Worm (Caenorhabditis elegans): ENCODE measurements around the gene acr-7.
A peak's percentile ranks its signal among the peaks of the same experiment; 100 is the strongest.

The acr-7 gene

DNA sequence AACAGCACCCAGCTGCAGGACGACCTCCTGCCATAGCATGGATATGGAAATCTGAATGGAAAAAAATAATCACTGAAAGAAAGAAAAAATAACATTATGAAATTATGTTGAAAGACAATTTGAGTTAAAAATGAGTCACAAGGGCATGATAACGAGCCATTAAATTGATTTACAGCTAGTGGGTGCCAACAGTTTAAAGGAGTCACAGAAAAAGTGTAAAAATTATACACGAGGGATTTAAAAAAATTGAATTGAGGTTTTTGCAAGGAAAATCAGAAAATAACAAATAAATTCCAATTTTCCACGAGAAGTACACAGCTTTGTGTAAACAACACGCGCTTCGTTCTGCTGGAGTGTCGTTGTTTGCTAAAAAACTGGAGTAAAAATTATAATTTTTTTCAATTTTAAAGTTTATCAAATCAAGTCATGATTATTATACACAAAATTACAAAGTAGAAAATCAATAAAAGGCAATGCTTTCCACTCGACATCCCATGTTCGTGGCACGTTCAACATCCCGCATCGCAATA is 24.3 kb upstream of the acr-7 start, which contains the start of gene T01H3.3 (continued):
- peak; percentile 22 for TF ChIP-seq unc-130 (tag; optimal IDR thresholded peaks at IDR 0.05)
- no peak for TF ChIP-seq ztf-4 (tag; optimal IDR thresholded peaks at IDR 0.05)
- TF ChIP-seq tlp-1 (tag; optimal IDR thresholded peaks at IDR 0.05) = no peak
- peak; percentile 36 for TF ChIP-seq lin-13 (GFP tag; optimal IDR thresholded peaks at IDR 0.05)
- peak; percentile 39 for TF ChIP-seq nhr-85 (tag)
- no peak for TF ChIP-seq egl-27 (tag; optimal IDR thresholded peaks at IDR 0.05)
- TF ChIP-seq ets-5 (GFP tag; IDR thresholded peaks at IDR 0.05) = no peak
- no peak for TF ChIP-seq unc-62 (GFP tag; optimal IDR thresholded peaks at IDR 0.05)
- no peak for TF ChIP-seq nhr-77 (tag; optimal IDR thresholded peaks at IDR 0.05)
- no peak for TF ChIP-seq ceh-8 (GFP tag; optimal IDR thresholded peaks at IDR 0.05)
- no peak for TF ChIP-seq isw-1 (GFP tag; IDR thresholded peaks at IDR 0.05)
- TF ChIP-seq nhr-20 (tag; optimal IDR thresholded peaks at IDR 0.05) = peak; percentile 43
- TF ChIP-seq tbx-2 (tag; optimal IDR thresholded peaks at IDR 0.05) = peak; percentile 34
- no peak for TF ChIP-seq C34B4.2 (tag; optimal IDR thresholded peaks at IDR 0.05)
- TF ChIP-seq hlh-17 (GFP tag; optimal IDR thresholded peaks at IDR 0.05; ENCODE audit: borderline replicate concordance) = no peak
- TF ChIP-seq ceh-90 (tag; optimal IDR thresholded peaks at IDR 0.05) = no peak
- no peak for TF ChIP-seq sptf-1 (tag; optimal IDR thresholded peaks at IDR 0.05)
- no peak for TF ChIP-seq aha-1 (tag; optimal IDR thresholded peaks at IDR 0.05)
- no peak for TF ChIP-seq ama-1 (optimal IDR thresholded peaks at IDR 0.05)
- peak; percentile 73 for TF ChIP-seq snu-23 (GFP tag; optimal IDR thresholded peaks at IDR 0.05)
- no peak for TF ChIP-seq Y116A8C.19 (tag; optimal IDR thresholded peaks at IDR 0.05; ENCODE audit: borderline replicate concordance)
- peak; percentile 57 to 59 for TF ChIP-seq lin-35 (GFP tag; optimal IDR thresholded peaks at IDR 0.05)
- TF ChIP-seq fkh-8 (tag; optimal IDR thresholded peaks at IDR 0.05) = no peak
- TF ChIP-seq nhr-12 (tag; optimal IDR thresholded peaks at IDR 0.05) = no peak
- no peak for TF ChIP-seq grh-1 (GFP tag; IDR thresholded peaks at IDR 0.05)
- no peak for TF ChIP-seq fos-1 (tag; optimal IDR thresholded peaks at IDR 0.05)
- TF ChIP-seq pqm-1 (tag; optimal IDR thresholded peaks at IDR 0.05) = no peak
- peak; percentile 53 for TF ChIP-seq xbp-1 (tag; optimal IDR thresholded peaks at IDR 0.05)
- no peak for TF ChIP-seq lin-15B (tag; optimal IDR thresholded peaks at IDR 0.05)
- no peak for TF ChIP-seq ces-1 (GFP tag; optimal IDR thresholded peaks at IDR 0.05)
- TF ChIP-seq C04F5.9 (tag; optimal IDR thresholded peaks at IDR 0.05) = no peak
- no peak for TF ChIP-seq fkh-10 (GFP tag; optimal IDR thresholded peaks at IDR 0.05)
- TF ChIP-seq mep-1 (tag; optimal IDR thresholded peaks at IDR 0.05) = peak; percentile 13
- TF ChIP-seq mab-9 (GFP tag; IDR thresholded peaks at IDR 0.05) = no peak
- TF ChIP-seq snpc-4 (tag; optimal IDR thresholded peaks at IDR 0.05) = no peak
- TF ChIP-seq elt-3 (tag; optimal IDR thresholded peaks at IDR 0.05) = peak in 2 of 6 experiments; percentile 12 to 43
- peak; percentile 52 to 66 for TF ChIP-seq efl-1 (optimal IDR thresholded peaks at IDR 0.05)
- peak in 1 of 2 experiments; percentile 58 for TF ChIP-seq efl-1 (GFP tag; optimal IDR thresholded peaks at IDR 0.05 in 1 of 2)
- no peak for TF ChIP-seq sup-37 (GFP tag; optimal IDR thresholded peaks at IDR 0.05)
- no peak for TF ChIP-seq mdl-1 (tag; optimal IDR thresholded peaks at IDR 0.05)
- TF ChIP-seq unc-86 (tag; optimal IDR thresholded peaks at IDR 0.05) = no peak
- peak; percentile 40 for TF ChIP-seq rnt-1 (tag; optimal IDR thresholded peaks at IDR 0.05)

DNA sequence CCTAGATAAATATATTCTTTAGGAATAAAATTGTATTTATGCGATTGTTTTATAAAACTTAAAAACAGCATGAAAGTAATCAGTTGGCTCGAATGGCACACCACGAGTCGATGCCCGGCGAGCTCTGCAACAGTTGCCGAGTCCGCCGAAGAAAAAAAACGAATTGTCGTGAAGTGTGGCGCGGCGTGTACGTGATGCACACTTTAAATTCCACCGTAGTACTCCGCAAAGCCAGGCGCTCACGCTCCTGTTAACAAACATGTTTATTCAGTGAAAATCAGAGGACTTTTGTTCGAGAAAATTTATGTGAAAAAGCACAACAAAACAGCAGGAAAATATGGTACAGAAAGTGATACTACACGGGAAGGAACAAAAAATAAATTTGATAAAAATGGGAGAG is 21.0 kb upstream of the acr-7 start:
- peak; percentile 14 for TF ChIP-seq nhr-85 (tag)
- TF ChIP-seq vab-15 (tag; optimal IDR thresholded peaks at IDR 0.05) = peak; percentile 16
- TF ChIP-seq snu-23 (GFP tag; optimal IDR thresholded peaks at IDR 0.05) = peak; percentile 70
- TF ChIP-seq ztf-4 (tag; optimal IDR thresholded peaks at IDR 0.05) = no peak
- peak; percentile 65 to 81 for TF ChIP-seq lin-35 (GFP tag; optimal IDR thresholded peaks at IDR 0.05)
- TF ChIP-seq F16B12.6 (tag; optimal IDR thresholded peaks at IDR 0.05) = peak; percentile 91
- peak; percentile 47 for TF ChIP-seq mep-1 (tag; optimal IDR thresholded peaks at IDR 0.05)
- peak; percentile 48 for TF ChIP-seq rnt-1 (tag; optimal IDR thresholded peaks at IDR 0.05)
- TF ChIP-seq ceh-82 (tag; optimal IDR thresholded peaks at IDR 0.05) = peak in 2 of 3 experiments; percentile 3 to 71
- peak; percentile 8 for TF ChIP-seq isw-1 (GFP tag; IDR thresholded peaks at IDR 0.05)
- peak; percentile 90 to 98 for TF ChIP-seq lsy-2 (tag; optimal IDR thresholded peaks at IDR 0.05)
- TF ChIP-seq nhr-28 (tag; optimal IDR thresholded peaks at IDR 0.05) = no peak
- TF ChIP-seq snpc-4 (tag; optimal IDR thresholded peaks at IDR 0.05) = peak; percentile 33
- TF ChIP-seq nhr-71 (tag; optimal IDR thresholded peaks at IDR 0.05) = peak; percentile 54
- TF ChIP-seq skn-1 (tag; optimal IDR thresholded peaks at IDR 0.05) = peak; percentile 10
- TF ChIP-seq efl-1 (optimal IDR thresholded peaks at IDR 0.05) = peak; percentile 61 to 72
- peak; percentile 61 to 94 for TF ChIP-seq efl-1 (GFP tag; optimal IDR thresholded peaks at IDR 0.05 in 1 of 2)
- peak; percentile 54 for TF ChIP-seq blmp-1 (tag; optimal IDR thresholded peaks at IDR 0.05)
- TF ChIP-seq fkh-8 (tag; optimal IDR thresholded peaks at IDR 0.05) = peak; percentile 35
- peak; percentile 17 for TF ChIP-seq lin-13 (GFP tag; optimal IDR thresholded peaks at IDR 0.05)
- TF ChIP-seq egl-27 (tag; optimal IDR thresholded peaks at IDR 0.05) = no peak
- peak; percentile 44 for TF ChIP-seq lin-15B (tag; optimal IDR thresholded peaks at IDR 0.05)
- no peak for TF ChIP-seq pqm-1 (tag; optimal IDR thresholded peaks at IDR 0.05)
- peak; percentile 35 for TF ChIP-seq xbp-1 (tag; optimal IDR thresholded peaks at IDR 0.05)
- peak; percentile 30 for TF ChIP-seq nhr-47 (tag; optimal IDR thresholded peaks at IDR 0.05)
- no peak for TF ChIP-seq C34B4.2 (tag; optimal IDR thresholded peaks at IDR 0.05)
- peak; percentile 19 to 68 (median 59) for TF ChIP-seq dpl-1 (GFP tag; optimal IDR thresholded peaks at IDR 0.05)

Data from whole organism, L1 larva.